Worm (Caenorhabditis elegans): ENCODE data around the gene Y39B6A.5.

ce11 chrV:19124586-19124985 is 34.1 kb downstream of the Y39B6A.5 start, which contains the start of gene bed-1:
- no peak for TF ChIP-seq nhr-11 (tag; optimal IDR thresholded peaks at IDR 0.05)
- no peak for TF ChIP-seq egl-27 (tag; optimal IDR thresholded peaks at IDR 0.05)
- TF ChIP-seq fkh-10 (GFP tag; optimal IDR thresholded peaks at IDR 0.05), result no peak
- TF ChIP-seq jun-1 (tag; optimal IDR thresholded peaks at IDR 0.05), result no peak
- no peak for TF ChIP-seq unc-62 (GFP tag; optimal IDR thresholded peaks at IDR 0.05)
- no peak for TF ChIP-seq sea-2 (GFP tag; optimal IDR thresholded peaks at IDR 0.05)

Data from whole organism, L3 larva.